Worm (Caenorhabditis elegans): ENCODE results near the gene sec-10.

The sec-10 gene

ce11 chrIV:7760117-7760516 lies 22.2 kb downstream of the sec-10 start, which contains the start of gene del-7:
Gene del-7 (plus strand): TSS chrIV:7760417.
- TF ChIP-seq dpff-1 (tag; optimal IDR thresholded peaks at IDR 0.05) (no peak), F52B5.7 (tag; optimal IDR thresholded peaks at IDR 0.05) (no peak), egl-44 (GFP tag; IDR thresholded peaks at IDR 0.05) (no peak), die-1 (tag; optimal IDR thresholded peaks at IDR 0.05) (no peak), B0035.1 (tag; optimal IDR thresholded peaks at IDR 0.05) (no peak), sdz-38 (tag; optimal IDR thresholded peaks at IDR 0.05) (no peak), lsy-27 (tag; optimal IDR thresholded peaks at IDR 0.05; ENCODE audit: borderline replicate concordance, insufficient read depth) (no peak)

ce11 chrIV:7759527-7759926 lies 22.8 kb downstream of the sec-10 start, which contains the start of gene dsb-3:
Gene dsb-3 (minus strand): TSS chrIV:7759627.
- TF ChIP-seq ZK185.1 (tag; optimal IDR thresholded peaks at IDR 0.05; ENCODE audit: poor library complexity, severe bottlenecking): no peak
- no peak for TF ChIP-seq xnd-1 (tag; optimal IDR thresholded peaks at IDR 0.05)
- no peak for TF ChIP-seq B0336.3 (GFP tag; IDR thresholded peaks at IDR 0.05)
- TF ChIP-seq hmg-1.2 (GFP tag; IDR thresholded peaks at IDR 0.05): no peak
- TF ChIP-seq snpc-1.3 (tag; optimal IDR thresholded peaks at IDR 0.05; ENCODE audit: insufficient read depth): no peak
- TF ChIP-seq hrde-1 (tag; optimal IDR thresholded peaks at IDR 0.05; ENCODE audit: borderline replicate concordance): no peak
- no peak for TF ChIP-seq rpc-1 (optimal IDR thresholded peaks at IDR 0.05)
- TF ChIP-seq rpc-1 (tag; optimal IDR thresholded peaks at IDR 0.05): no peak
- no peak for TF ChIP-seq ccch-3 (GFP tag; optimal IDR thresholded peaks at IDR 0.05)

ce11 chrIV:7757245-7757644 lies 25.1 kb downstream of the sec-10 start, which contains the start of gene C46A5.4:
Gene C46A5.4 (minus strand): TSS chrIV:7757345.
- TF ChIP-seq let-526 (GFP tag; IDR thresholded peaks at IDR 0.05): no peak
- TF ChIP-seq atf-7 (tag; optimal IDR thresholded peaks at IDR 0.05): no peak
- no peak for TF ChIP-seq T26A5.8 (tag; optimal IDR thresholded peaks at IDR 0.05)
- TF ChIP-seq ekl-4 (GFP tag; IDR thresholded peaks at IDR 0.05): no peak
- TF ChIP-seq ets-4 (GFP tag; optimal IDR thresholded peaks at IDR 0.05): no peak
- no peak for TF ChIP-seq madf-6 (GFP tag; IDR thresholded peaks at IDR 0.05)
- no peak for TF ChIP-seq efl-1 (GFP tag; optimal IDR thresholded peaks at IDR 0.05)

ce11 chrIV:7754114-7754513 lies 28.2 kb downstream of the sec-10 start:
- TF ChIP-seq F57A8.1 (GFP tag; optimal IDR thresholded peaks at IDR 0.05): no peak
- peak; percentile 75; the same call in 1 of the 2 replicates for TF ChIP-seq egrh-3 (GFP tag; IDR thresholded peaks at IDR 0.05)
- no peak for TF ChIP-seq Y79H2A.3 (GFP tag; conservative IDR thresholded peaks at IDR 0.05)
- TF ChIP-seq egl-18 (GFP tag; IDR thresholded peaks at IDR 0.05): no peak
- TF ChIP-seq T07F8.4 (tag; optimal IDR thresholded peaks at IDR 0.05): no peak
- TF ChIP-seq unc-130 (GFP tag; optimal IDR thresholded peaks at IDR 0.05): no peak

- TF ChIP-seq mxl-1 (tag; optimal IDR thresholded peaks at IDR 0.05): no peak
Measured at ce11 chrIV:7753108-7753507, 29.2 kb downstream of the sec-10 start, which contains the start of gene col-14. Gene col-14 (plus strand): TSS chrIV:7753408.

- peak; percentile 77 for TF ChIP-seq nhr-80 (tag; optimal IDR thresholded peaks at IDR 0.05)
- TF ChIP-seq zfh-2 (GFP tag; conservative IDR thresholded peaks at IDR 0.05): no peak
Measured at ce11 chrIV:7747838-7748237, 34.5 kb downstream of the sec-10 start, which contains the start of gene klo-1. Gene klo-1 (minus strand): TSS chrIV:7748225.

Data from whole organism, young adult.